Worm (Caenorhabditis elegans) whole organism, late embryonic: ENCODE measurements around the gene F15H10.8.

Experiments
- C08G9.2 ChIP-seq: sonication (generic microtip); optimal IDR thresholded peaks from 2 replicates; lab custom pipeline; 2016; ENCODE audit warnings: mild to moderate bottlenecking, missing genetic modification characterization, moderate library complexity, missing compliant biosample characterization
- C38D4.7 ChIP-seq: fragments of 200-800 bp; sonication (Bioruptor generic); optimal IDR thresholded peaks from 2 replicates; lab custom pipeline; 2018; ENCODE audit warnings: mild to moderate bottlenecking, missing genetic modification characterization, moderate library complexity, missing compliant biosample characterization
- K02D7.2 ChIP-seq: sonication (generic microtip); optimal IDR thresholded peaks from 2 replicates; lab custom pipeline; 2017; ENCODE audit warnings: mild to moderate bottlenecking, missing genetic modification characterization, missing compliant biosample characterization
- K09A11.1 ChIP-seq: sonication (generic microtip); optimal IDR thresholded peaks from 2 replicates; lab custom pipeline; 2017; ENCODE audit warnings: antibody characterized with exemption, mild to moderate bottlenecking, missing genetic modification characterization, missing compliant biosample characterization; ENCODE audit not compliant: insufficient read depth
- T23F11.4 ChIP-seq: fragments of 200-800 bp; sonication (Bioruptor generic); optimal IDR thresholded peaks from 2 replicates; lab custom pipeline; 2018; ENCODE audit warnings: mild to moderate bottlenecking, missing genetic modification characterization, missing compliant biosample characterization
- Y22D7AL.16 ChIP-seq: sonication (generic microtip); optimal IDR thresholded peaks from 2 replicates; lab custom pipeline; 2016; ENCODE audit warnings: missing genetic modification characterization, missing compliant biosample characterization
- ahr-1 ChIP-seq: sonication (generic microtip); optimal IDR thresholded peaks from 2 replicates; lab custom pipeline; 2016; ENCODE audit warnings: missing genetic modification characterization, missing compliant biosample characterization
- ama-1 ChIP-seq: fragments of 150-350 bp; optimal IDR thresholded peaks from 2 replicates; lab custom pipeline; 2014
- ceh-18 ChIP-seq: sonication (generic microtip); optimal IDR thresholded peaks from 2 replicates; lab custom pipeline; 2016; ENCODE audit warnings: missing genetic modification characterization, missing compliant biosample characterization
- ceh-2 ChIP-seq: sonication (generic microtip); optimal IDR thresholded peaks from 2 replicates; lab custom pipeline; 2016; ENCODE audit warnings: missing genotype, missing genetic modification characterization, missing compliant biosample characterization
- ceh-22 ChIP-seq: sonication (generic microtip); optimal IDR thresholded peaks from 2 replicates; lab custom pipeline; 2017; ENCODE audit warnings: missing biosample characterization, missing genetic modification characterization
- ceh-24 ChIP-seq: sonication (generic microtip); optimal IDR thresholded peaks from 2 replicates; lab custom pipeline; 2016; ENCODE audit warnings: mild to moderate bottlenecking, missing genetic modification characterization, missing compliant biosample characterization
- ceh-30 ChIP-seq: fragments of 150-350 bp; optimal IDR thresholded peaks from 2 replicates; lab custom pipeline; 2014; ENCODE audit warnings: missing biosample characterization, missing genetic modification characterization
- ceh-31 ChIP-seq: sonication (generic microtip); optimal IDR thresholded peaks from 2 replicates; lab custom pipeline; 2016; ENCODE audit warnings: missing genetic modification characterization, missing compliant biosample characterization
- ceh-34 ChIP-seq: sonication (generic microtip); optimal IDR thresholded peaks from 2 replicates; lab custom pipeline; 2016; ENCODE audit warnings: mild to moderate bottlenecking, missing genetic modification characterization, missing compliant biosample characterization
- ceh-6 ChIP-seq: fragments of 200-800 bp; sonication (Bioruptor generic); optimal IDR thresholded peaks from 2 replicates; lab custom pipeline; 2018; ENCODE audit warnings: mild to moderate bottlenecking, missing genetic modification characterization, missing compliant biosample characterization
- ceh-9 ChIP-seq: sonication (generic microtip); optimal IDR thresholded peaks from 2 replicates; lab custom pipeline; 2016; ENCODE audit warnings: mild to moderate bottlenecking, missing genetic modification characterization, inconsistent platforms, missing compliant biosample characterization
- che-1 ChIP-seq: sonication (generic microtip); optimal IDR thresholded peaks from 2 replicates; lab custom pipeline; 2016; ENCODE audit warnings: mild to moderate bottlenecking, missing genetic modification characterization, missing compliant biosample characterization
- dmd-4 ChIP-seq: sonication (generic microtip); optimal IDR thresholded peaks from 2 replicates; lab custom pipeline; 2016; ENCODE audit warnings: borderline replicate concordance, missing genetic modification characterization, missing compliant biosample characterization
- dve-1 ChIP-seq: sonication (generic microtip); optimal IDR thresholded peaks from 2 replicates; lab custom pipeline; 2017; ENCODE audit warnings: antibody characterized with exemption, mild to moderate bottlenecking, missing genetic modification characterization, missing compliant biosample characterization
- elt-4 ChIP-seq: sonication (generic microtip); optimal IDR thresholded peaks from 2 replicates; lab custom pipeline; 2016; ENCODE audit warnings: missing genetic modification characterization, missing compliant biosample characterization
- ets-4 ChIP-seq: sonication (generic microtip); optimal IDR thresholded peaks from 2 replicates; lab custom pipeline; 2016; ENCODE audit warnings: missing genetic modification characterization, missing compliant biosample characterization
- eyg-1 ChIP-seq: sonication (generic microtip); optimal IDR thresholded peaks from 2 replicates; lab custom pipeline; 2016; ENCODE audit warnings: missing genotype, missing genetic modification characterization, missing compliant biosample characterization
- fax-1 ChIP-seq: sonication (generic microtip); optimal IDR thresholded peaks from 2 replicates; lab custom pipeline; 2016; ENCODE audit warnings: missing genotype, missing genetic modification characterization, missing compliant biosample characterization
- fkh-10 ChIP-seq: fragments of 150-350 bp; optimal IDR thresholded peaks from 2 replicates; lab custom pipeline; 2014; ENCODE audit warnings: missing biosample characterization, missing genetic modification reagents, missing genetic modification characterization
- hlh-13 ChIP-seq: fragments of 200-800 bp; sonication (Bioruptor generic); optimal IDR thresholded peaks from 2 replicates; lab custom pipeline; 2018; ENCODE audit warnings: mild to moderate bottlenecking, missing genetic modification characterization, missing compliant biosample characterization
- madf-2 ChIP-seq: sonication (generic microtip); optimal IDR thresholded peaks from 2 replicates; lab custom pipeline; 2017; ENCODE audit warnings: missing genetic modification characterization, missing compliant biosample characterization
- nfya-1 ChIP-seq: sonication (generic microtip); optimal IDR thresholded peaks from 2 replicates; lab custom pipeline; 2017; ENCODE audit warnings: missing genetic modification characterization, mild to moderate bottlenecking, missing compliant biosample characterization, antibody characterized with exemption, moderate library complexity
- nhr-232 ChIP-seq: sonication (generic microtip); optimal IDR thresholded peaks from 2 replicates; lab custom pipeline; 2016; ENCODE audit warnings: missing genetic modification characterization, missing compliant biosample characterization
- npax-4 ChIP-seq: sonication (generic microtip); optimal IDR thresholded peaks from 2 replicates; lab custom pipeline; 2016; ENCODE audit warnings: missing genetic modification characterization, missing compliant biosample characterization
- odd-2 ChIP-seq: sonication (generic microtip); optimal IDR thresholded peaks from 2 replicates; lab custom pipeline; 2017; ENCODE audit warnings: antibody characterized with exemption, mild to moderate bottlenecking, missing genetic modification characterization, missing compliant biosample characterization
- pag-3 ChIP-seq: sonication (generic microtip); optimal IDR thresholded peaks from 2 replicates; lab custom pipeline; 2016; ENCODE audit warnings: missing compliant biosample characterization, missing genetic modification characterization, borderline replicate concordance
- pat-9 ChIP-seq: fragments of 200-800 bp; sonication (Bioruptor generic); optimal IDR thresholded peaks from 2 replicates; lab custom pipeline; 2018; ENCODE audit warnings: mild to moderate bottlenecking, missing genetic modification characterization, moderate library complexity, missing compliant biosample characterization
- pha-4 ChIP-seq: fragments of 150-350 bp; optimal IDR thresholded peaks from 2 replicates; lab custom pipeline; 2018; ENCODE audit warnings: missing biosample characterization, missing genetic modification reagents, missing genetic modification characterization
- pros-1 ChIP-seq: fragments of 150-350 bp; optimal IDR thresholded peaks from 2 replicates; lab custom pipeline; 2014; ENCODE audit warnings: missing biosample characterization, missing genetic modification reagents, missing genetic modification characterization
- ref-2 ChIP-seq: sonication (generic microtip); optimal IDR thresholded peaks from 2 replicates; lab custom pipeline; 2016; ENCODE audit warnings: missing genetic modification characterization, missing compliant biosample characterization
- sdc-2 ChIP-seq: sonication (generic microtip); optimal IDR thresholded peaks from 2 replicates; lab custom pipeline; 2016; ENCODE audit warnings: missing genotype, missing genetic modification characterization, missing compliant biosample characterization
- sox-2 ChIP-seq: fragments of 200-800 bp; sonication (Bioruptor generic); IDR thresholded peaks from 2 replicates; pipeline ENCODE4 v1.3.6; 2022; ENCODE audit warnings: missing genetic modification reagents, missing genetic modification characterization, missing compliant biosample characterization
- sox-4 ChIP-seq: sonication (generic microtip); optimal IDR thresholded peaks from 2 replicates; lab custom pipeline; 2017; ENCODE audit warnings: mild to moderate bottlenecking, missing genetic modification characterization, inconsistent platforms, missing compliant biosample characterization
- tbx-2 ChIP-seq: sonication (generic microtip); optimal IDR thresholded peaks from 2 replicates; lab custom pipeline; 2016; ENCODE audit warnings: missing genetic modification characterization, missing compliant biosample characterization
- tbx-7 ChIP-seq: sonication (generic microtip); optimal IDR thresholded peaks from 2 replicates; lab custom pipeline; 2016; ENCODE audit warnings: missing genotype, missing genetic modification characterization, missing compliant biosample characterization
- unc-42 ChIP-seq: sonication (generic microtip); optimal IDR thresholded peaks from 2 replicates; lab custom pipeline; 2016; ENCODE audit warnings: missing genotype, missing genetic modification characterization, missing compliant biosample characterization
- unc-55 ChIP-seq: sonication (generic microtip); optimal IDR thresholded peaks from 2 replicates; lab custom pipeline; 2017; ENCODE audit warnings: missing biosample characterization, missing genetic modification reagents, missing genetic modification characterization
- unc-86 ChIP-seq: sonication (generic microtip); optimal IDR thresholded peaks from 2 replicates; lab custom pipeline; 2016; ENCODE audit warnings: missing genetic modification characterization, missing compliant biosample characterization
- zip-5 ChIP-seq: sonication (generic microtip); optimal IDR thresholded peaks from 2 replicates; lab custom pipeline; 2016; ENCODE audit warnings: missing genetic modification characterization, missing compliant biosample characterization

Gene F15H10.8

DNA sequence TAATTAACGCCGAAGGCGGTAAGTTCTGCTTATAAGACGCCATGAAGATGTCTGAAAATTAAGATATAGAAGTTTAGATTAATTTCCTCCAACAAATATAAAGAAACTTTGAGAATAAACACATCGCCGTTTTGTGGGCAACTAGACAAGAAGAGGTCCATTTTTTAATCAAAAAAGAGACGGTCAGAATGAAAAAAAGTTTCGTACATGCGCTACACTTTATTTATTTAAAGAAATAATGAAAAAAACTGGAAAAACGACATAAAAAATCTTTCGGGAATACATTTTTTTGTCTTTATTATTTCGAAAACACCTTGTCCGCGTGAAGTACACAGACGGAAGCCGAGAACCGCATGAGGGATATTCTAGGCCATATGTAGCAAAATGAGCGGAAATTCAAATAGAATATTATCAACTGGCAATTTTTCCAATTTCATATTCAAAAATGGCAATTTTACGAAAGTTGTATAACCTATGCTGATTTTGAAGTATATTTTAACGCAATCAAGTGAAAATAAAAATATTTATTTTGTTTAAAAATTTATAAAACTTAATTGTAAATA, 46.9 kb downstream of the F15H10.8 start, which contains the start of gene sluh-7 (continued):
- TF ChIP-seq sox-2 (GFP tag; lab: Robert Waterston, UW) (no peak), sdc-2 (tag; lab: Kevin White, UChicago) (peak; percentile 36), Y22D7AL.16 (no peak), ahr-1 (tag; lab: Kevin White, UChicago) (peak; percentile 52), ama-1 (lab: Kevin White, UChicago) (no peak), elt-4 (tag; lab: Kevin White, UChicago) (no peak), pha-4 (tag; lab: Kevin White, UChicago) (no peak), K09A11.1 (no peak), ceh-22 (no peak), zip-5 (peak; percentile 90), T23F11.4 (GFP tag; lab: Kevin White, UChicago) (no peak), K02D7.2 (tag; lab: Kevin White, UChicago) (no peak), npax-4 (tag; lab: Kevin White, UChicago) (no peak), ceh-9 (no peak), ceh-34 (tag; lab: Kevin White, UChicago) (peak; percentile 52), hlh-13 (GFP tag; lab: Kevin White, UChicago) (no peak), nhr-232 (no peak), odd-2 (tag; lab: Kevin White, UChicago) (no peak), fkh-10 (GFP tag; lab: Kevin White, UChicago) (no peak), ceh-31 (tag; lab: Kevin White, UChicago) (peak; percentile 96), madf-2 (tag; lab: Kevin White, UChicago) (no peak), eyg-1 (peak; percentile 19), pat-9 (tag; lab: Kevin White, UChicago) (no peak), unc-55 (GFP tag; lab: Kevin White, UChicago) (no peak), ceh-6 (no peak), ceh-2 (peak; percentile 96)

DNA sequence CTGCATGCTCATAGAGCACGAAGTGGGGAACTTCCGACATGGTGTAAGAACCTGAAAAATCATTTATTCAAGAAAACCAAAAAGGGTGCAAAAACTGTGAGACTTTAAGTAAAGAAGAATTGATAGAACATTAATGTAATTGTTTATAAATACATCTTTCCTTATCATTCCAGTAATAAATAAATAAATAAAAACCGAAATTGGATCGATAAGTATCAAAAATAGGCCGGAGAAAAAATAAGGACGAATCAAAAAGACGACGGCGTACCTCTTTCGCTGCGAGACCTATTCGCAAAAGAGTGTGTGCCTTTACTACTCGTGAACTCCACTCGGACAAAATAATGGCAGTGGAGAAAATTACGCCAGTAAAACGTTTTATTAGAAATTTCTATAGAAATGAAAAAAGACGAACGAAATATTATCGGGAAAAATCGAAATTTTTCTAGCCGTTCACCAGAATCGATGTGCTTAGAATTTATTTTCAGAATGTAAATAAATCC, 49.7 kb downstream of the F15H10.8 start, which contains the start of gene nol-56:
nol-56 (minus strand) TSS at position 51 of the 500 bp plus-strand sequence.
- TF ChIP-seq ceh-31 (tag; lab: Kevin White, UChicago): peak; percentile 48
- TF ChIP-seq dve-1: no peak
- TF ChIP-seq sdc-2 (tag; lab: Kevin White, UChicago): no peak
- no peak for TF ChIP-seq C38D4.7 (GFP tag; lab: Kevin White, UChicago)
- TF ChIP-seq pros-1: no peak
- peak; percentile 58 for TF ChIP-seq nfya-1 (tag; lab: Kevin White, UChicago)
- peak; percentile 8 for TF ChIP-seq tbx-7
- no peak for TF ChIP-seq ref-2
- no peak for TF ChIP-seq ceh-30
- TF ChIP-seq ceh-24 (tag; lab: Kevin White, UChicago): no peak
- no peak for TF ChIP-seq C08G9.2 (tag; lab: Kevin White, UChicago)
- TF ChIP-seq unc-86: no peak
- no peak for TF ChIP-seq sox-4 (tag; lab: Kevin White, UChicago)
- TF ChIP-seq tbx-2: peak; percentile 15
- TF ChIP-seq ceh-22: no peak
- no peak for TF ChIP-seq che-1
- no peak for TF ChIP-seq dmd-4
- no peak for TF ChIP-seq ahr-1 (tag; lab: Kevin White, UChicago)
- TF ChIP-seq ama-1 (lab: Kevin White, UChicago): no peak
- no peak for TF ChIP-seq ceh-6
- peak; percentile 7 for TF ChIP-seq unc-42
- TF ChIP-seq pag-3 (tag; lab: Kevin White, UChicago): no peak
- TF ChIP-seq ets-4 (tag; lab: Kevin White, UChicago): no peak
- TF ChIP-seq ceh-18 (tag; lab: Kevin White, UChicago): no peak
- no peak for TF ChIP-seq pat-9 (tag; lab: Kevin White, UChicago)
- no peak for TF ChIP-seq fax-1 (tag; lab: Kevin White, UChicago)
